Fruit fly (Drosophila melanogaster) Kc167 (cell line): ENCODE data around the gene cbt.

Source experiments
- psq ChIP-seq: fragments of >200 bp; optimal IDR thresholded peaks from 2 replicates; lab custom pipeline; 2017; ENCODE audit warnings: missing external identifiers
- ttk ChIP-seq: sonication (Bioruptor generic); optimal IDR thresholded peaks from 2 replicates; lab custom pipeline; 2017; ENCODE audit warnings: missing external identifiers

DNA sequence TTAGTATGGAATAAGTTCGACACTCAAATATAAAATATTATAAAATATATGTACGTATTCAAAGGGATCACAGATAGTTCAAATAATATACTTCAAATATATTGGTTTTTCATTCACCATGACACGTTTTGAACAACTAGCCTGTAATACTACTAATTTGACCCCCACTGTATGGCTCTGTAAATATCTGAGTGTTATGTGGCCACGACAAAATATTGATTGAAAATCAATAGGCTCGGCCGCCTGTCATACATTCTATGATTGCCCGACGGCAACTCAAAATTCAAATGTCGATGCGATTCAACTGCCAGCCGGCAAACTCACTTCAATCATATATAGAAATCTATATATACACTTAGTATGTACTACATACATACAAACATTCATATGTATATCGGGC, 9.6 kb downstream of the cbt start:
- TF ChIP-seq psq (lab: Kevin White, UChicago) (no peak), ttk (lab: Kevin White, UChicago) (no peak)
